Worm (Caenorhabditis elegans): ENCODE data around the gene gyg-2.

gyg-2 gene

ce11 chrV:16699752-16700259 lies 46.3 kb downstream of the gyg-2 start, which contains the start of gene Y70C5C.1:
Gene Y70C5C.1 (plus strand): TSS chrV:16700209.
- TF ChIP-seq sem-4 (tag; optimal IDR thresholded peaks at IDR 0.05) (no peak), egl-27 (tag; optimal IDR thresholded peaks at IDR 0.05) (no peak), gmeb-1 (tag; optimal IDR thresholded peaks at IDR 0.05) (no peak), ceh-82 (tag; optimal IDR thresholded peaks at IDR 0.05) (no peak), nhr-10 (tag; optimal IDR thresholded peaks at IDR 0.05) (no peak), unc-39 (tag; optimal IDR thresholded peaks at IDR 0.05) (no peak), elt-1 (tag; optimal IDR thresholded peaks at IDR 0.05) (no peak), nhr-11 (tag; optimal IDR thresholded peaks at IDR 0.05) (no peak), R02D3.7 (tag; optimal IDR thresholded peaks at IDR 0.05) (no peak), fos-1 (tag; optimal IDR thresholded peaks at IDR 0.05) (no peak), F13H6.1 (tag; optimal IDR thresholded peaks at IDR 0.05) (no peak)

ce11 chrV:16697178-16697577 lies 48.9 kb downstream of the gyg-2 start, which contains the start of gene srw-41:
Gene srw-41 (plus strand): TSS chrV:16697478.
- TF ChIP-seq elt-1 (tag; optimal IDR thresholded peaks at IDR 0.05) (no peak), fos-1 (tag; optimal IDR thresholded peaks at IDR 0.05) (no peak), skn-1 (tag; optimal IDR thresholded peaks at IDR 0.05) (no peak)

- no peak for TF ChIP-seq nhr-129 (tag; optimal IDR thresholded peaks at IDR 0.05)
- no peak for TF ChIP-seq ceh-82 (tag; optimal IDR thresholded peaks at IDR 0.05)
- TF ChIP-seq crh-2 (tag; optimal IDR thresholded peaks at IDR 0.05): no peak
- no peak for TF ChIP-seq nhr-23 (tag; optimal IDR thresholded peaks at IDR 0.05)
- TF ChIP-seq nhr-237 (tag; optimal IDR thresholded peaks at IDR 0.05): no peak
- no peak for TF ChIP-seq C34F6.9 (tag; optimal IDR thresholded peaks at IDR 0.05)
- TF ChIP-seq mbf-1 (tag; optimal IDR thresholded peaks at IDR 0.05): no peak
- no peak for TF ChIP-seq lin-13 (GFP tag; optimal IDR thresholded peaks at IDR 0.05)
- TF ChIP-seq alr-1 (tag; optimal IDR thresholded peaks at IDR 0.05): no peak
- TF ChIP-seq ceh-16 (tag; optimal IDR thresholded peaks at IDR 0.05): no peak
- no peak for TF ChIP-seq elt-3 (tag; optimal IDR thresholded peaks at IDR 0.05)
- TF ChIP-seq R02D3.7 (tag; optimal IDR thresholded peaks at IDR 0.05): no peak
- TF ChIP-seq aly-2 (tag; optimal IDR thresholded peaks at IDR 0.05): no peak
- TF ChIP-seq peb-1 (tag; optimal IDR thresholded peaks at IDR 0.05): no peak
- TF ChIP-seq lin-39 (tag; optimal IDR thresholded peaks at IDR 0.05): no peak
- TF ChIP-seq ztf-1 (GFP tag; conservative IDR thresholded peaks at IDR 0.05): no peak
- TF ChIP-seq ztf-11 (tag; optimal IDR thresholded peaks at IDR 0.05): no peak
- no peak for TF ChIP-seq ama-1 (optimal IDR thresholded peaks at IDR 0.05)
Observed at ce11 chrV:16695499-16695898, 50.6 kb downstream of the gyg-2 start.

Measured in whole organism, L2 larva.